Worm (Caenorhabditis elegans): ENCODE data around the gene C12D8.9.

C12D8.9 gene

ce11 chrV:10229222-10229879 lies 13.7 kb downstream of the C12D8.9 start, which contains the start of the genes pyt-1 and fipr-7:
TSS of gene pyt-1 (minus strand) at chrV:10229322.
TSS of gene fipr-7 (plus strand) at chrV:10229829.
- no peak for TF ChIP-seq unc-62 (GFP tag; optimal IDR thresholded peaks at IDR 0.05)

- no peak for TF ChIP-seq unc-62 (GFP tag; optimal IDR thresholded peaks at IDR 0.05)
Measured at ce11 chrV:10228360-10228759, 14.6 kb downstream of the C12D8.9 start, which contains the start of gene fipr-4. TSS of gene fipr-4 (minus strand) at chrV:10228460.

ce11 chrV:10227333-10227732 lies 15.7 kb downstream of the C12D8.9 start, which contains the start of gene ttr-19:
TSS of gene ttr-19 (minus strand) at chrV:10227433.
- no peak for TF ChIP-seq unc-62 (GFP tag; optimal IDR thresholded peaks at IDR 0.05)

- no peak for TF ChIP-seq unc-62 (GFP tag; optimal IDR thresholded peaks at IDR 0.05)
Measured at ce11 chrV:10225610-10226009, 17.4 kb downstream of the C12D8.9 start, which contains the start of gene daf-36. TSS of gene daf-36 (minus strand) at chrV:10225710.

ce11 chrV:10224619-10225018 lies 18.4 kb downstream of the C12D8.9 start:
- no peak for TF ChIP-seq unc-62 (GFP tag; optimal IDR thresholded peaks at IDR 0.05)

ce11 chrV:10222007-10222406 lies 21.0 kb downstream of the C12D8.9 start, which contains the start of gene C12D8.20:
TSS of gene C12D8.20 (plus strand) at chrV:10222307.
- no peak for TF ChIP-seq unc-62 (GFP tag; optimal IDR thresholded peaks at IDR 0.05)

- no peak for TF ChIP-seq unc-62 (GFP tag; optimal IDR thresholded peaks at IDR 0.05)
Measured at ce11 chrV:10221317-10221716, 21.7 kb downstream of the C12D8.9 start, which contains the start of the genes fipr-5 and fipr-9. TSS of gene fipr-5 (minus strand) at chrV:10221417. TSS of gene fipr-9 (plus strand) at chrV:10221662.

- no peak for TF ChIP-seq unc-62 (GFP tag; optimal IDR thresholded peaks at IDR 0.05)
Measured at ce11 chrV:10220605-10221004, 22.4 kb downstream of the C12D8.9 start, which contains the start of gene C12D8.13. TSS of gene C12D8.13 (minus strand) at chrV:10220705.

- TF ChIP-seq unc-62 (GFP tag; optimal IDR thresholded peaks at IDR 0.05), result no peak
Measured at ce11 chrV:10216724-10217123, 26.3 kb downstream of the C12D8.9 start, which contains the start of gene ZK856.14. TSS of gene ZK856.14 (plus strand) at chrV:10217024.

- TF ChIP-seq unc-62 (GFP tag; optimal IDR thresholded peaks at IDR 0.05), result no peak
Measured at ce11 chrV:10212627-10213026, 30.4 kb downstream of the C12D8.9 start, which contains the start of gene hpo-40. TSS of gene hpo-40 (plus strand) at chrV:10212927.

ce11 chrV:10212027-10212426 lies 31.0 kb downstream of the C12D8.9 start, which contains the start of gene zhit-3:
TSS of gene zhit-3 (minus strand) at chrV:10212127.
- TF ChIP-seq unc-62 (GFP tag; optimal IDR thresholded peaks at IDR 0.05), result no peak

ce11 chrV:10210244-10210643 lies 32.8 kb downstream of the C12D8.9 start, which contains the start of gene tftc-3:
TSS of gene tftc-3 (minus strand) at chrV:10210344.
- no peak for TF ChIP-seq unc-62 (GFP tag; optimal IDR thresholded peaks at IDR 0.05)

ce11 chrV:10206502-10206901 lies 36.5 kb downstream of the C12D8.9 start, which contains the start of gene rpc-25:
TSS of gene rpc-25 (minus strand) at chrV:10206602.
- no peak for TF ChIP-seq unc-62 (GFP tag; optimal IDR thresholded peaks at IDR 0.05)

- TF ChIP-seq unc-62 (GFP tag; optimal IDR thresholded peaks at IDR 0.05), result no peak
Measured at ce11 chrV:10205483-10205882, 37.5 kb downstream of the C12D8.9 start, which contains the start of gene ZK856.16. TSS of gene ZK856.16 (minus strand) at chrV:10205583.

ce11 chrV:10204863-10205338 lies 38.1 kb downstream of the C12D8.9 start, which contains the start of the genes ZK856.19 and ZK856.11:
TSS of gene ZK856.19 (minus strand) at chrV:10204913.
TSS of gene ZK856.11 (minus strand) at chrV:10204938.
- no peak for TF ChIP-seq unc-62 (GFP tag; optimal IDR thresholded peaks at IDR 0.05)

- TF ChIP-seq unc-62 (GFP tag; optimal IDR thresholded peaks at IDR 0.05), result no peak
Measured at ce11 chrV:10203435-10204009, 39.5 kb downstream of the C12D8.9 start, which contains the start of gene chpf-1. TSS of gene chpf-1 (minus strand) at chrV:10203485.

Data from whole organism, dauer.